Worm (Caenorhabditis elegans) whole organism, young adult: ENCODE measurements around the gene gbf-1.

ENCODE experiments used
- F10E7.11 ChIP-seq: sonication (generic microtip); optimal IDR thresholded peaks from 2 replicates; lab custom pipeline; 2017; ENCODE audit warnings: mild to moderate bottlenecking, missing genetic modification characterization, moderate library complexity, missing compliant biosample characterization
- nfyb-1 ChIP-seq: fragments of 200-800 bp; sonication (Bioruptor generic); IDR thresholded peaks from 2 replicates; pipeline ENCODE4 v1.3.6; 2022; ENCODE audit warnings: missing genetic modification reagents, missing genetic modification characterization, missing compliant biosample characterization

- no peak for TF ChIP-seq nfyb-1 (GFP tag; lab: Robert Waterston, UW)
- no peak for TF ChIP-seq F10E7.11 (tag; lab: Kevin White, UChicago)
Measured at ce11 chrIII:11789480-11789879, 16.0 kb upstream of the gbf-1 start.
